Fruit fly (Drosophila melanogaster): ENCODE measurements around the gene CG33172.

- TF ChIP-seq usp (GFP tag; optimal IDR thresholded peaks at IDR 0.05) (no peak), Dll (optimal IDR thresholded peaks at IDR 0.05) (no peak), EcR (GFP tag; optimal IDR thresholded peaks at IDR 0.05) (no peak), psq (optimal IDR thresholded peaks at IDR 0.05) (no peak), CG8478 (optimal IDR thresholded peaks at IDR 0.05) (no peak), pan (optimal IDR thresholded peaks at IDR 0.05) (peak; percentile 32)
Measured at dm6 chrX:15759752-15760446, 9.6 kb upstream of the CG33172 start.

Data from whole organism.